Worm (Caenorhabditis elegans) whole organism, early embryonic: ENCODE measurements around the gene C47E12.13.

ENCODE experiments used
- B0310.2 ChIP-seq: sonication (generic microtip); optimal IDR thresholded peaks from 2 replicates; lab custom pipeline; 2016; ENCODE audit warnings: mild to moderate bottlenecking, missing genetic modification characterization, missing compliant biosample characterization
- F13C5.2 ChIP-seq: sonication (generic microtip); optimal IDR thresholded peaks from 2 replicates; lab custom pipeline; 2017; ENCODE audit warnings: mild to moderate bottlenecking, missing genetic modification characterization, inconsistent platforms, missing compliant biosample characterization
- aly-1 ChIP-seq: sonication (generic microtip); optimal IDR thresholded peaks from 2 replicates; lab custom pipeline; 2016; ENCODE audit warnings: missing genetic modification characterization, missing compliant biosample characterization
- ama-1 ChIP-seq: fragments of 150-350 bp; optimal IDR thresholded peaks from 2 replicates; lab custom pipeline; 2014
- ceh-13 ChIP-seq: fragments of 200-800 bp; sonication (Bioruptor generic); optimal IDR thresholded peaks from 2 replicates; lab custom pipeline; 2018; ENCODE audit warnings: mild to moderate bottlenecking, missing genetic modification characterization, missing compliant biosample characterization
- ceh-36 ChIP-seq: sonication (generic microtip); optimal IDR thresholded peaks from 2 replicates; lab custom pipeline; 2016; ENCODE audit warnings: missing genetic modification characterization, inconsistent platforms, missing compliant biosample characterization
- ets-7 ChIP-seq: sonication (generic microtip); optimal IDR thresholded peaks from 2 replicates; lab custom pipeline; 2016; ENCODE audit warnings: missing genotype, missing genetic modification characterization, missing compliant biosample characterization
- flt-1 ChIP-seq: fragments of 200-800 bp; sonication (Bioruptor generic); IDR thresholded peaks from 2 replicates; pipeline ENCODE4 v1.3.6; 2022; ENCODE audit warnings: missing genetic modification characterization, missing compliant biosample characterization
- hmbx-1 ChIP-seq: sonication (generic microtip); optimal IDR thresholded peaks from 2 replicates; lab custom pipeline; 2016; ENCODE audit warnings: mild to moderate bottlenecking, missing genetic modification characterization, missing compliant biosample characterization
- hmg-4 ChIP-seq: fragments of 200-800 bp; sonication (Bioruptor generic); optimal IDR thresholded peaks from 2 replicates; lab custom pipeline; 2018; ENCODE audit warnings: mild to moderate bottlenecking, missing genetic modification characterization, missing compliant biosample characterization
- hnd-1 ChIP-seq: sonication (generic microtip); optimal IDR thresholded peaks from 2 replicates; lab custom pipeline; 2016; ENCODE audit warnings: missing genetic modification characterization, missing compliant biosample characterization
- pes-1 ChIP-seq: fragments of 200-800 bp; sonication (Bioruptor generic); IDR thresholded peaks from 2 replicates; pipeline ENCODE4 v1.3.6; 2022; ENCODE audit warnings: missing genetic modification reagents, missing genetic modification characterization, missing compliant biosample characterization
- scrt-1 ChIP-seq: fragments of 200-800 bp; sonication (Bioruptor generic); IDR thresholded peaks from 2 replicates; pipeline ENCODE4 v1.3.6; 2022; ENCODE audit warnings: missing genetic modification characterization, missing compliant biosample characterization
- sea-1 ChIP-seq: fragments of 200-800 bp; sonication (Bioruptor generic); conservative IDR thresholded peaks from 2 replicates; pipeline ENCODE4 v1.3.6; 2022; ENCODE audit warnings: missing genetic modification characterization, missing compliant biosample characterization
- tbx-11 ChIP-seq: fragments of 200-800 bp; sonication (Bioruptor generic); IDR thresholded peaks from 2 replicates; pipeline ENCODE4 v1.3.6; 2022; ENCODE audit warnings: missing genetic modification characterization, missing compliant biosample characterization
- tbx-37 ChIP-seq: fragments of 200-800 bp; sonication (Bioruptor generic); conservative IDR thresholded peaks from 2 replicates; pipeline ENCODE4 v1.3.6; 2022; ENCODE audit warnings: missing genetic modification reagents, missing genetic modification characterization, missing compliant biosample characterization
- tra-4 ChIP-seq: sonication (generic microtip); optimal IDR thresholded peaks from 2 replicates; lab custom pipeline; 2017; ENCODE audit warnings: missing genetic modification characterization, missing compliant biosample characterization

The C47E12.13 gene

DNA sequence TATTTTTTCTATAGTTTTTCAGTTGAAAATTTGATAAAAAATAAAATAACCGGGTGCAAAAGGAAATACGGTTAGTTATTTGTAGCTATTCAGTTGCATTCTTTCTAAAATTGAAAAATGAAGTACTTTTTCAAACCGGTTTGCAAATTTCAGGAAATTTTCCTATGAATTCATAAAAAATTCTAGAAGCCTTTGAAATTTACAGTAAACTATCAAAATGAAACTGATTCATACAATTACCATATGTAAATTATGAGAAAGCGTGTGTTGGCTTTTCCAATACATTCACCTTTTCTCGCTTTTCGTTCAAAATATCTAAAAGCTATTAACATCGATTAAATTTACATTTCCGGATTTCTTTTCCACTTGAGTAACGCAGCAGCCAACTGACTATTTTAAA, 10.3 kb upstream of the C47E12.13 start, which contains the start of gene ent-7:
TSS of gene ent-7 (plus strand) at position 301 of the 400 bp plus-strand sequence.
- no peak for TF ChIP-seq hnd-1 (tag; lab: Kevin White, UChicago)
- no peak for TF ChIP-seq tbx-37 (GFP tag; lab: Robert Waterston, UW)
- TF ChIP-seq ceh-36, result no peak
- TF ChIP-seq B0310.2, result no peak
- TF ChIP-seq hmg-4 (GFP tag; lab: Kevin White, UChicago), result no peak
- TF ChIP-seq sea-1 (GFP tag; lab: Robert Waterston, UW), result no peak

DNA sequence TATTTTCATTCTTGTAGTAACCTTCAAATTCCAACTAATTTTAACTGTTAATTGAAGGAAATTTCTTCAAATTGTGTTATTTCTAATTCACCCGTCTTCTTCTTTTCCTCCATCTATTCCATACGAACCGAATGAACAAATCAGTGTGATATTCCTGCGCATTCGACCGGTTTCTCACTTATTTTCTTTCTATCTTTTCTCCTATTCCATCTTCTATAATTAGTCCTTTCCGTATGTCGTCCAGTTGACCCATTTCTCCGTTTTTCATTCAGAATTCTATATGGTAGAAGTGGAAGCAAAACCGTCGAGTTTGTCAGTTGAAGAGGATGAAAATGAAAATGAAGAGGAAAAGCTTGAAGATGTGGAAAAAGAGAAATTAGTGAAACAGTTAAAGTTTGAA, 2.8 kb upstream of the C47E12.13 start, which contains the start of gene magu-4:
TSS of gene magu-4 (plus strand) at position 218 of the 400 bp plus-strand sequence.
- TF ChIP-seq flt-1 (GFP tag; lab: Robert Waterston, UW), result no peak
- no peak for TF ChIP-seq tbx-11
- no peak for TF ChIP-seq tra-4 (tag; lab: Kevin White, UChicago)
- TF ChIP-seq F13C5.2, result no peak
- no peak for TF ChIP-seq hmg-4 (GFP tag; lab: Kevin White, UChicago)
- TF ChIP-seq B0310.2, result no peak
- TF ChIP-seq aly-1 (tag; lab: Kevin White, UChicago), result no peak
- TF ChIP-seq pes-1 (GFP tag; lab: Robert Waterston, UW), result no peak
- no peak for TF ChIP-seq ets-7 (tag; lab: Kevin White, UChicago)
- TF ChIP-seq hmbx-1, result no peak

DNA sequence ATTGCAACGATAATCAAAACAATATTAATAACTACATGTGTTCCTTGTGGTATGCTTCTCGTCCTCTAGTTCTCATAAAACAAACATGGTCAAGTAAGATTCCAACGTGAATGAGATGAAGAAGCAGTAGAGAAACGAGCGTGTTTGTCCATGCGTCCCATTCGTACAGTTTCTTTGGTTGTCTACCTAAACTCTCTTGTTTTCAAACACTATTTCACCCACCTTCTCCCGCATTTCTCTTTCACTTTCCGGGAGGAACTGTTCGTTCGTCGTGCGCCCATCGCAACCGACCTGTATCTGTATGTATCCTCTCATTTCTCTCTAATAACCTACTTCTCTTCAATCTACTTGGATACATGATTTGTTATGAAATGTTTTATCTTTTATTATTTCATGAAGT, 1.1 kb upstream of the C47E12.13 start:
- no peak for TF ChIP-seq tbx-11
- no peak for TF ChIP-seq hmg-4 (GFP tag; lab: Kevin White, UChicago)
- no peak for TF ChIP-seq ceh-36
- TF ChIP-seq scrt-1, result no peak
- TF ChIP-seq ets-7 (tag; lab: Kevin White, UChicago), result no peak
- no peak for TF ChIP-seq pes-1 (GFP tag; lab: Robert Waterston, UW)
- TF ChIP-seq B0310.2, result no peak
- no peak for TF ChIP-seq flt-1 (GFP tag; lab: Robert Waterston, UW)
- no peak for TF ChIP-seq hnd-1 (tag; lab: Kevin White, UChicago)

DNA sequence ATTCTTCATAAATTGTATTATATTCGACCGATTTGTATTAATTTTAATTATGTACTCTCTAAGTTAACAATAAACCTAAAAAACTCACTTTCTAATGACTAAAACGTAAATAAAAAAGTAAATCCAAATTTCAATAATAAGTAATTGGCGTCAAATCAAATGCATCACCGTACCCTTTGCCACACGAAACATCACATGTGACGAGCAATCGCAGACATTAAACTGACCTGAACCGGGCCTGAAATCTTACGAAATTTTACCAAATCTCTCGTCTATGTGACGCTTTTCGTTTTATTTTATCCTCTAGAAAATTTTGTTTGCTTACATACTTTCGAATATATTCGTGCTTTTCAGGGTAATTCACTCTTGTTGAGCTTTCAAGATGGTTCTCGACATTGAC, 3.3 kb downstream of the C47E12.13 start, which contains the start of the genes C47E12.2 and sars-1:
TSS of gene C47E12.2 (minus strand) at position 131 of the 400 bp plus-strand sequence.
TSS of gene sars-1 (plus strand) at position 355 of the 400 bp plus-strand sequence.
- TF ChIP-seq hnd-1 (tag; lab: Kevin White, UChicago) (no peak), ama-1 (no peak), tbx-37 (GFP tag; lab: Robert Waterston, UW) (no peak), aly-1 (tag; lab: Kevin White, UChicago) (no peak), flt-1 (GFP tag; lab: Robert Waterston, UW) (no peak), ceh-36 (no peak), sea-1 (GFP tag; lab: Robert Waterston, UW) (no peak)

DNA sequence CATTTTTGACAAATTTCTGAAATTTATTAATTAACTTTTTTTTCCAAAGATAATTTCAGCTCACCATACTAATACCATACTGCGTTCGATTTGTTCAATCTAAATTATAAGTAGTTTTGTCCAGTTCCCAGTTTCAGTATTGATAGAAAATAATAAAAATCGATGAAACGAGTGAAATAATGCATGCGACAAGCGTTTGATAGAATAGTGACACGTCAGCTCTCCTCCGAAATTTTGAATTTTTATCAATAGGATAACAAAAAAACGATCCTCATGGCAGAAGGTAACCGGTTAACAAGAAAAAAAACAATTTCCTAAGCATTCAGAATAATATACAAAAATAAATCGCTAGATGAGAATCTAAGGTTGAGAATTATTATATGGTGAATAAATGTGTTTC, 4.9 kb downstream of the C47E12.13 start, which contains the start of gene C47E12.3:
TSS of gene C47E12.3 (minus strand) at position 101 of the 400 bp plus-strand sequence.
- TF ChIP-seq ama-1 (no peak), ceh-13 (no peak), sea-1 (GFP tag; lab: Robert Waterston, UW) (no peak), flt-1 (GFP tag; lab: Robert Waterston, UW) (no peak), ets-7 (tag; lab: Kevin White, UChicago) (no peak), hnd-1 (tag; lab: Kevin White, UChicago) (no peak), aly-1 (tag; lab: Kevin White, UChicago) (no peak), B0310.2 (no peak)

DNA sequence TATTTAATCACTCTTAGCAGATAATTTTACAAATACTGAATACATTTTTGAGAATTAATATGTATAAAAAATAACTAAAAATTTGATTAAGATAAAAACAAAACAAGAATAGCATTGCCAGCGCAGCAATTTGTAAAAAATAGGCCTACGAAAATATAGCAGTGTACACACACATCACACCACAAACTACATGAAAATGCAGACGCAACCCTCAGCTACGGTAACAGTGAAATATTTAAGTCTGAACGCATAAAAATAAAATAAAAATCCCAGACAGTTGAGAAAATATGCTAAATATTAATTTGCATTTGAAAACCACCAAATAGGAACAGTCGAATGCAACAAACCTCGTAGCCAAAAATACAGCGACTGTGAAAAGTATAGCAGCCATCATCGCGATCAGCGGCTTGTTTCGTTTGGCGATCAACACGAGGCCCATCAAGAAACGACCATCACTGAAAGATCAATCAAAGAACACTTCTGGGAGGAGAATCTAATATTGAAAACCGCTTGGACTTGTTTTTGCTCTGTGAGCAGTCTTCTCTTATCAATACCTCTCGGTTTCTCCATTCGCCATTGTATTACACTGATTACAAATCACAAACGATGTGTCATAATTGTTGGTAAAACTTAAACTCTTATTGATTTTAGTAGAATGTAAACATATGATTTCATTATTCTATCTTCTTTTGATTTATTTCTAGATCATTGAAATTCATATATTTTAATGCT, 8.0 kb downstream of the C47E12.13 start, which contains the start of gene pyp-1:
TSS of gene pyp-1 (minus strand) at position 439 of the 732 bp plus-strand sequence.
- no peak for TF ChIP-seq tbx-37 (GFP tag; lab: Robert Waterston, UW)
- TF ChIP-seq ama-1, result no peak
- no peak for TF ChIP-seq scrt-1
- no peak for TF ChIP-seq F13C5.2
- TF ChIP-seq pes-1 (GFP tag; lab: Robert Waterston, UW), result no peak
- no peak for TF ChIP-seq tbx-11
- TF ChIP-seq hmg-4 (GFP tag; lab: Kevin White, UChicago), result no peak
- no peak for TF ChIP-seq ceh-36
- no peak for TF ChIP-seq B0310.2
- no peak for TF ChIP-seq flt-1 (GFP tag; lab: Robert Waterston, UW)
- TF ChIP-seq sea-1 (GFP tag; lab: Robert Waterston, UW), result no peak
- TF ChIP-seq aly-1 (tag; lab: Kevin White, UChicago), result no peak
- TF ChIP-seq ets-7 (tag; lab: Kevin White, UChicago), result no peak
- no peak for TF ChIP-seq hmbx-1
- TF ChIP-seq tra-4 (tag; lab: Kevin White, UChicago), result no peak
- no peak for TF ChIP-seq ceh-13

DNA sequence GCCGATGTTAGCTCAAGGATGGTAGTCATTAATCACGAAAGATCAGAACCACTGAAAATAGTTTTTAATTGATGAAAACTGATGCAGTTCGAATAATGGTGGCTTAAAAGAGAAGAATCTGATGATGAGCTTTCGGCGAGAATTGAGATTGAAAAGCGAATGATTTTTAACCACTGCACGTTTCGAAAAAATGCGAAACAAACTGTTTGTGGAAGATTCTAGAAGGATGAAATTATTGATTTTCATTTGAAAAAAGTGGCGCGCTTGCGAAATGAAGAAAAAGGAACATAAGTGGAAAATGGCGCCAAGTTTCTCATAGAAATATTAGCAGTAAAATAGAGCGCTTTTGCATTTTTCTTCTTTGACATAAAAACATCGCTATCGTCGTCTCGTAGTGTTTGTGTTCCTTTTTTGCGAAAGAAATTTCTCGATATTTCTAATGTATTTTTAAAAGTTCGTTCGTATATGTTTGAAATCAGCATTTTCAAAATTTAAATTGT, 11.7 kb downstream of the C47E12.13 start, which contains the start of gene uba-1:
TSS of gene uba-1 (minus strand) at position 51 of the 500 bp plus-strand sequence.
- TF ChIP-seq ets-7 (tag; lab: Kevin White, UChicago), result no peak
- peak; percentile 61 for TF ChIP-seq ama-1
